Worm (Caenorhabditis elegans) whole organism, mixed stage, embryonic: Measurements from ENCODE around the gene F01D5.2.
"Not testable (repeated sequence)": the region's sequence is repeated elsewhere in the genome, so short reads cannot be mapped to it uniquely, and the experiment has no call there.

Experiments used
- elt-3 ChIP-seq: fragments of 150-350 bp; optimal IDR thresholded peaks from 2 replicates; lab custom pipeline; 2014; ENCODE audit warnings: missing biosample characterization, missing genetic modification characterization
- nhr-28 ChIP-seq: fragments of 150-350 bp; optimal IDR thresholded peaks from 2 replicates; lab custom pipeline; 2014; ENCODE audit warnings: missing biosample characterization, missing genetic modification characterization
- snpc-4 ChIP-seq: fragments of 150-350 bp; optimal IDR thresholded peaks from 2 replicates; lab custom pipeline; 2014; ENCODE audit warnings: missing biosample characterization, missing genetic modification characterization
- tbx-8 ChIP-seq: fragments of 200-800 bp; sonication (Bioruptor generic); optimal IDR thresholded peaks from 2 replicates; lab custom pipeline; 2018; ENCODE audit warnings: mild to moderate bottlenecking, missing genetic modification characterization, moderate library complexity, missing compliant biosample characterization

DNA sequence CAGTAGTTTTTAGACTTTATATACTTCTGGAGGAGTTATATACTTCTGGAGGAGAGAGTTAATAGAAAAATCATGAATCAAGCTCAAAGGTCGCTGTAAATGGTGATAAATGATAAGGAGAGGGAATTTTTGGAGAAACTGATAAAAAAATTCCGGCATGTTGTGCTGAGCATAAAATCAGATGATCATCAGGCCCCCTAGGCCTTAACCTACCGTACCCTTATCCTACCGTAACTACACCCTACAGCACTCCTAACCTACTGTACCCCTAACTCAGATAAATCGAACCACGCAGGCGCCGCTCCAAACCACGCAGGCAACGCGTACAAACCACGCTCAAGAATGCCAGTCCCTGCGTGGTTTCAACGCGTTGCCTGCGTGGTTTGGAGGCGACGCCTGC is 1.2 kb upstream of the F01D5.2 start, which contains the start of gene F01D5.3:
- not testable (repeated sequence) for TF ChIP-seq nhr-28; tbx-8 (GFP tag; lab: Kevin White, UChicago); elt-3 (tag; lab: Kevin White, UChicago); snpc-4 (tag; lab: Kevin White, UChicago)
